Worm (Caenorhabditis elegans) whole organism, early embryonic: ENCODE data around the gene ZC196.8.

ENCODE experiments used
- F13C5.2 ChIP-seq: sonication (generic microtip); optimal IDR thresholded peaks from 2 replicates; lab custom pipeline; 2017; ENCODE audit warnings: mild to moderate bottlenecking, missing genetic modification characterization, inconsistent platforms, missing compliant biosample characterization
- ama-1 ChIP-seq: fragments of 150-350 bp; optimal IDR thresholded peaks from 2 replicates; lab custom pipeline; 2014
- flt-1 ChIP-seq: fragments of 200-800 bp; sonication (Bioruptor generic); IDR thresholded peaks from 2 replicates; pipeline ENCODE4 v1.3.6; 2022; ENCODE audit warnings: missing genetic modification characterization, missing compliant biosample characterization
- hmbx-1 ChIP-seq: sonication (generic microtip); optimal IDR thresholded peaks from 2 replicates; lab custom pipeline; 2016; ENCODE audit warnings: mild to moderate bottlenecking, missing genetic modification characterization, missing compliant biosample characterization
- scrt-1 ChIP-seq: fragments of 200-800 bp; sonication (Bioruptor generic); IDR thresholded peaks from 2 replicates; pipeline ENCODE4 v1.3.6; 2022; ENCODE audit warnings: missing genetic modification characterization, missing compliant biosample characterization
- tbx-11 ChIP-seq: fragments of 200-800 bp; sonication (Bioruptor generic); IDR thresholded peaks from 2 replicates; pipeline ENCODE4 v1.3.6; 2022; ENCODE audit warnings: missing genetic modification characterization, missing compliant biosample characterization
- tbx-37 ChIP-seq: fragments of 200-800 bp; sonication (Bioruptor generic); conservative IDR thresholded peaks from 2 replicates; pipeline ENCODE4 v1.3.6; 2022; ENCODE audit warnings: missing genetic modification reagents, missing genetic modification characterization, missing compliant biosample characterization

- TF ChIP-seq hmbx-1 (no peak), flt-1 (GFP tag; lab: Robert Waterston, UW) (no peak), ama-1 (lab: Kevin White, UChicago) (no peak), F13C5.2 (no peak), scrt-1 (no peak), tbx-11 (GFP tag; lab: Robert Waterston, UW) (no peak), tbx-37 (GFP tag; lab: Robert Waterston, UW) (no peak)
Measured at ce11 chrV:8765938-8766337, 43.9 kb upstream of the ZC196.8 start, which contains the start of gene B0507.9.
